1 fruit fly cellular context compared by ENCODE assay signal in the genomic region with DNA sequence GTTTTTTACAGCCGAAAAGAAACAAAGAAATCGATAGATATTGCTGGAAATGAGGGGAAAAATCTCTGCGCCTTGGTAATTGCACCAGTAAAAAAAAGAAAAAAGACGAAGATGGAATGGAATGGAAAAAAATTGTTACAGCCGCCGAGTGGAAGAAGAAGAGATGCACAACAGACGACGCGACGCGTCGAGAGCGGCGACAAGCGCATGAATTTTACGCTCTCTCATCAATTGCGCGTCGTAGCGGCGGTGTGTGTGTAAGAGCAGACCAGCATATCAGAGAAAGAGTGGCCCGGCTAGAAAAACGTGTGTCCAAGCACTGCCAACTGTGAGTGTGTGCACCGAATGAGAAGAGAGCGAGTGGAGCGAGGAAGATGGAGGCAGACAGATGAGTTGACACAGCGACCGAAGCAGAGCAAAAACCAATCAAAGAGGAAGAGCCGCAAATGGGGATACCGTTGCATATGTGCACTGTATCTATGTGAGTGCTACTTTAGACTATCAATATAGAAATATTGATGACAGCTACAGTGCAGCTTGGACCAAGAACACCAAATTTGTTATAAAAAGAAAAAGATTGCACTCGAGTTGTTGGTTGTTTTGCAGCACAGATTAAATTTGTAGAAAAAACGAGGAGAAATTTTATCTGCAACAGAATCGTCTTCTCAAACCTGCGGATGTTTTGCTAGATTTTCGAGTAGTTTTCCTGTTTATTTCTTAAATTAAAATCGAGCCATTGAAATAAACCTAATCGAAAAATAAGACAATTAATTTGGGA.
TF ChIP-seq lines count a peak whose summit lies in the region.

No protein-coding gene starts in this region.

TF ChIP-seq in whole organism, embryonic, 481 proteins besides CTCF, POLR2A, EP300 and RAD21 (continued from another document and continues in another):
- peak; percentile 60 for TF ChIP-seq sd (tag; optimal IDR thresholded peaks at IDR 0.05; lab: Kevin White, UChicago)
- TF ChIP-seq tup (GFP tag; optimal IDR thresholded peaks at IDR 0.05; lab: Kevin White, UChicago): no peak
- no peak for TF ChIP-seq CG9609 (GFP tag; optimal IDR thresholded peaks at IDR 0.05; lab: Kevin White, UChicago)
- TF ChIP-seq CG16813 (GFP tag; IDR thresholded peaks at IDR 0.05; lab: Robert Waterston, UW; ENCODE audit: partially characterized antibody): no peak; the same call in 2 of the 3 replicates
- no peak for TF ChIP-seq trh (GFP tag; optimal IDR thresholded peaks at IDR 0.05; lab: Kevin White, UChicago)
- TF ChIP-seq NFAT (GFP tag; IDR thresholded peaks at IDR 0.05; lab: Robert Waterston, UW): no peak
- no peak for TF ChIP-seq CG10209 (GFP tag; optimal IDR thresholded peaks at IDR 0.05; lab: Kevin White, UChicago)
- TF ChIP-seq CG7372 (GFP tag; IDR thresholded peaks at IDR 0.05; lab: Robert Waterston, UW): no peak
- no peak for TF ChIP-seq CG13894 (tag; optimal IDR thresholded peaks at IDR 0.05; lab: Kevin White, UChicago)
- TF ChIP-seq CG30431 (GFP tag; optimal IDR thresholded peaks at IDR 0.05; lab: Kevin White, UChicago): no peak
- peak; percentile 39 for TF ChIP-seq scrt (GFP tag; optimal IDR thresholded peaks at IDR 0.05; lab: Kevin White, UChicago)
- no peak for TF ChIP-seq CG6654 (GFP tag; optimal IDR thresholded peaks at IDR 0.05; lab: Kevin White, UChicago)
- no peak for TF ChIP-seq B-H1 (GFP tag; IDR thresholded peaks at IDR 0.05; lab: Robert Waterston, UW)
- TF ChIP-seq Bdp1 (GFP tag; optimal IDR thresholded peaks at IDR 0.05; lab: Kevin White, UChicago): no peak
- TF ChIP-seq CG18764 (GFP tag; optimal IDR thresholded peaks at IDR 0.05; lab: Kevin White, UChicago): no peak
- TF ChIP-seq crol (GFP tag; IDR thresholded peaks at IDR 0.05; lab: Robert Waterston, UW): no peak; the same call in 1 of the 2 replicates
- TF ChIP-seq ranshi (GFP tag; IDR thresholded peaks at IDR 0.05; lab: Robert Waterston, UW): no peak
- no peak for TF ChIP-seq Hmx (GFP tag; optimal IDR thresholded peaks at IDR 0.05; lab: Kevin White, UChicago)
- TF ChIP-seq CG34376 (GFP tag; optimal IDR thresholded peaks at IDR 0.05; lab: Kevin White, UChicago): peak; percentile 21
- TF ChIP-seq bcd (GFP tag; optimal IDR thresholded peaks at IDR 0.05; lab: Kevin White, UChicago): no peak
- no peak for TF ChIP-seq CG8089 (GFP tag; optimal IDR thresholded peaks at IDR 0.05; lab: Kevin White, UChicago)
- TF ChIP-seq Awh (GFP tag; IDR thresholded peaks at IDR 0.05; lab: Robert Waterston, UW): no peak
- peak; percentile 0 for TF ChIP-seq CG15601 (tag; optimal IDR thresholded peaks at IDR 0.05; lab: Kevin White, UChicago)
- no peak for TF ChIP-seq Dbx (GFP tag; IDR thresholded peaks at IDR 0.05; lab: Robert Waterston, UW)
- no peak for TF ChIP-seq dati (GFP tag; IDR thresholded peaks at IDR 0.05; lab: Robert Waterston, UW)
- TF ChIP-seq CG1024 (GFP tag; IDR thresholded peaks at IDR 0.05; lab: Robert Waterston, UW): no peak
- TF ChIP-seq dysf (GFP tag; IDR thresholded peaks at IDR 0.05; lab: Robert Waterston, UW): no peak
- no peak for TF ChIP-seq schlank (tag; optimal IDR thresholded peaks at IDR 0.05; lab: Kevin White, UChicago)
- TF ChIP-seq Ets97D (GFP tag; optimal IDR thresholded peaks at IDR 0.05; lab: Kevin White, UChicago): no peak
- TF ChIP-seq cas (GFP tag; IDR thresholded peaks at IDR 0.05; lab: Robert Waterston, UW): no peak
- TF ChIP-seq CG10565 (GFP tag; optimal IDR thresholded peaks at IDR 0.05; lab: Kevin White, UChicago): no peak
- no peak for TF ChIP-seq NK7.1 (GFP tag; optimal IDR thresholded peaks at IDR 0.05; lab: Kevin White, UChicago)
- TF ChIP-seq CG17802 (tag; optimal IDR thresholded peaks at IDR 0.05; lab: Kevin White, UChicago): no peak
- TF ChIP-seq CG18262 (tag; optimal IDR thresholded peaks at IDR 0.05; lab: Kevin White, UChicago): peak; percentile 31
- TF ChIP-seq D (optimal IDR thresholded peaks at IDR 0.05; lab: Kevin White, UChicago): no peak
- peak; percentile 14 for TF ChIP-seq D (GFP tag; optimal IDR thresholded peaks at IDR 0.05; lab: Kevin White, UChicago)
- TF ChIP-seq seq (GFP tag; IDR thresholded peaks at IDR 0.05; lab: Robert Waterston, UW): peak; percentile 6
- TF ChIP-seq YL-1 (GFP tag; optimal IDR thresholded peaks at IDR 0.05; lab: Kevin White, UChicago): peak; percentile 13
- no peak for TF ChIP-seq esg (GFP tag; conservative IDR thresholded peaks at IDR 0.05; lab: Robert Waterston, UW)
- TF ChIP-seq CG3407 (GFP tag; optimal IDR thresholded peaks at IDR 0.05; lab: Kevin White, UChicago): no peak
- TF ChIP-seq Gsc (GFP tag; IDR thresholded peaks at IDR 0.05; lab: Robert Waterston, UW): no peak
- no peak for TF ChIP-seq mirr (GFP tag; optimal IDR thresholded peaks at IDR 0.05; lab: Kevin White, UChicago)
- no peak for TF ChIP-seq cato (GFP tag; optimal IDR thresholded peaks at IDR 0.05; lab: Kevin White, UChicago; ENCODE audit: borderline replicate concordance)
- no peak for TF ChIP-seq MTF-1 (GFP tag; optimal IDR thresholded peaks at IDR 0.05; lab: Kevin White, UChicago; ENCODE audit: borderline replicate concordance)
- no peak for TF ChIP-seq salm (tag; optimal IDR thresholded peaks at IDR 0.05; lab: Kevin White, UChicago)
- no peak for TF ChIP-seq btn (GFP tag; optimal IDR thresholded peaks at IDR 0.05; lab: Kevin White, UChicago)
- no peak for TF ChIP-seq nerfin-2 (GFP tag; IDR thresholded peaks at IDR 0.05; lab: Robert Waterston, UW; ENCODE audit: partially characterized antibody)
- TF ChIP-seq Max (GFP tag; optimal IDR thresholded peaks at IDR 0.05; lab: Kevin White, UChicago): no peak
- TF ChIP-seq gfzf (GFP tag; optimal IDR thresholded peaks at IDR 0.05; lab: Kevin White, UChicago): no peak
- TF ChIP-seq CG1792 (GFP tag; optimal IDR thresholded peaks at IDR 0.05; lab: Kevin White, UChicago): no peak
- TF ChIP-seq maf-S (GFP tag; optimal IDR thresholded peaks at IDR 0.05; lab: Kevin White, UChicago): no peak
- TF ChIP-seq CG4282 (GFP tag; optimal IDR thresholded peaks at IDR 0.05; lab: Kevin White, UChicago): no peak
- TF ChIP-seq Scr (GFP tag; IDR thresholded peaks at IDR 0.05; lab: Robert Waterston, UW; ENCODE audit: partially characterized antibody): no peak
- no peak for TF ChIP-seq Hsf (GFP tag; optimal IDR thresholded peaks at IDR 0.05; lab: Kevin White, UChicago)
- no peak for TF ChIP-seq Asciz (GFP tag; optimal IDR thresholded peaks at IDR 0.05; lab: Kevin White, UChicago)
- TF ChIP-seq NC2β (GFP tag; optimal IDR thresholded peaks at IDR 0.05; lab: Kevin White, UChicago): no peak
- TF ChIP-seq E2f2 (GFP tag; IDR thresholded peaks at IDR 0.05; lab: Robert Waterston, UW): no peak
- peak; percentile 7 for TF ChIP-seq CG15514 (GFP tag; optimal IDR thresholded peaks at IDR 0.05; lab: Kevin White, UChicago)
- TF ChIP-seq Fer3 (tag; optimal IDR thresholded peaks at IDR 0.05; lab: Kevin White, UChicago): no peak
- no peak for TF ChIP-seq lab (GFP tag; optimal IDR thresholded peaks at IDR 0.05; lab: Kevin White, UChicago)
- TF ChIP-seq Xrp1 (GFP tag; IDR thresholded peaks at IDR 0.05; lab: Robert Waterston, UW): peak; percentile 32; the same call in 1 of the 2 replicates
- no peak for TF ChIP-seq prd (optimal IDR thresholded peaks at IDR 0.05; lab: Kevin White, UChicago)
- no peak for TF ChIP-seq prd (GFP tag; IDR thresholded peaks at IDR 0.05; lab: Robert Waterston, UW)
- TF ChIP-seq trem (tag; optimal IDR thresholded peaks at IDR 0.05; lab: Kevin White, UChicago): peak; percentile 18
- no peak for TF ChIP-seq fru (optimal IDR thresholded peaks at IDR 0.05; lab: Kevin White, UChicago)
- TF ChIP-seq Drgx (GFP tag; IDR thresholded peaks at IDR 0.05; lab: Robert Waterston, UW): peak; percentile 62
- no peak for TF ChIP-seq pum (GFP tag; optimal IDR thresholded peaks at IDR 0.05; lab: Kevin White, UChicago)
- TF ChIP-seq CG11247 (GFP tag; IDR thresholded peaks at IDR 0.05; lab: Robert Waterston, UW): no peak
- no peak for TF ChIP-seq fd64A (GFP tag; optimal IDR thresholded peaks at IDR 0.05; lab: Kevin White, UChicago)
- no peak for TF ChIP-seq Tbp (GFP tag; optimal IDR thresholded peaks at IDR 0.05; lab: Kevin White, UChicago)
- 0 out of 2 replicates have a peak, but pooled peaks have one; percentile 38 for TF ChIP-seq CG6689 (GFP tag; IDR thresholded peaks at IDR 0.05; lab: Robert Waterston, UW)
- TF ChIP-seq gem (tag; optimal IDR thresholded peaks at IDR 0.05; lab: Kevin White, UChicago): peak; percentile 47
- TF ChIP-seq dmrt11E (tag; optimal IDR thresholded peaks at IDR 0.05; lab: Kevin White, UChicago): peak; percentile 5
- no peak for TF ChIP-seq CG4707 (GFP tag; optimal IDR thresholded peaks at IDR 0.05; lab: Kevin White, UChicago)
- no peak for TF ChIP-seq CG1602 (GFP tag; optimal IDR thresholded peaks at IDR 0.05; lab: Kevin White, UChicago)
- TF ChIP-seq CG10274 (GFP tag; optimal IDR thresholded peaks at IDR 0.05; lab: Kevin White, UChicago): no peak
- no peak for TF ChIP-seq so (GFP tag; IDR thresholded peaks at IDR 0.05; lab: Robert Waterston, UW)
- TF ChIP-seq ap (GFP tag; IDR thresholded peaks at IDR 0.05; lab: Robert Waterston, UW): no peak
- TF ChIP-seq CG11504 (tag; optimal IDR thresholded peaks at IDR 0.05; lab: Kevin White, UChicago): peak; percentile 22
- TF ChIP-seq knrl (GFP tag; IDR thresholded peaks at IDR 0.05; lab: Robert Waterston, UW; ENCODE audit: partially characterized antibody): no peak
- TF ChIP-seq toy (GFP tag; IDR thresholded peaks at IDR 0.05; lab: Robert Waterston, UW): no peak
- TF ChIP-seq CG16815 (GFP tag; optimal IDR thresholded peaks at IDR 0.05; lab: Kevin White, UChicago): no peak
- no peak for TF ChIP-seq CG10654 (GFP tag; optimal IDR thresholded peaks at IDR 0.05; lab: Kevin White, UChicago)
- no peak for TF ChIP-seq CG5953 (GFP tag; IDR thresholded peaks at IDR 0.05; lab: Robert Waterston, UW)
- no peak for TF ChIP-seq Ravus (GFP tag; IDR thresholded peaks at IDR 0.05; lab: Robert Waterston, UW)
- no peak for TF ChIP-seq CG15073 (GFP tag; optimal IDR thresholded peaks at IDR 0.05; lab: Kevin White, UChicago)
- TF ChIP-seq mam (GFP tag; optimal IDR thresholded peaks at IDR 0.05; lab: Kevin White, UChicago): no peak
- peak; percentile 60; the same call in 1 of the 2 replicates for TF ChIP-seq sna (GFP tag; IDR thresholded peaks at IDR 0.05; lab: Robert Waterston, UW; ENCODE audit: partially characterized antibody)
- 0 out of 2 replicates have a peak, but pooled peaks have one; percentile 22 for TF ChIP-seq CG17328 (GFP tag; IDR thresholded peaks at IDR 0.05; lab: Robert Waterston, UW)
- no peak; the same call in 1 of the 2 replicates for TF ChIP-seq hbn (GFP tag; IDR thresholded peaks at IDR 0.05; lab: Robert Waterston, UW; ENCODE audit: partially characterized antibody)
- no peak for TF ChIP-seq ato (GFP tag; IDR thresholded peaks at IDR 0.05; lab: Robert Waterston, UW; ENCODE audit: partially characterized antibody)
- TF ChIP-seq CG6854 (GFP tag; optimal IDR thresholded peaks at IDR 0.05; lab: Kevin White, UChicago): no peak
- TF ChIP-seq dmrt99B (tag; optimal IDR thresholded peaks at IDR 0.05; lab: Kevin White, UChicago): peak; percentile 13
- TF ChIP-seq NC2α (GFP tag; optimal IDR thresholded peaks at IDR 0.05; lab: Kevin White, UChicago): no peak
- TF ChIP-seq CG7928 (GFP tag; optimal IDR thresholded peaks at IDR 0.05; lab: Kevin White, UChicago): no peak
- no peak for TF ChIP-seq CG9215 (GFP tag; IDR thresholded peaks at IDR 0.05; lab: Robert Waterston, UW)
- TF ChIP-seq p53 (GFP tag; optimal IDR thresholded peaks at IDR 0.05; lab: Kevin White, UChicago): no peak
- 0 out of 4 replicates have a peak, but pooled peaks have one; percentile 19 for TF ChIP-seq Gug (GFP tag; IDR thresholded peaks at IDR 0.05; lab: Robert Waterston, UW)
- peak; percentile 18 for TF ChIP-seq Fer1 (GFP tag; optimal IDR thresholded peaks at IDR 0.05; lab: Kevin White, UChicago)
- no peak for TF ChIP-seq stwl (tag; optimal IDR thresholded peaks at IDR 0.05; lab: Kevin White, UChicago)
- TF ChIP-seq kay (GFP tag; optimal IDR thresholded peaks at IDR 0.05; lab: Kevin White, UChicago): no peak
- peak; percentile 68 for TF ChIP-seq sqz (GFP tag; optimal IDR thresholded peaks at IDR 0.05; lab: Kevin White, UChicago)
- no peak for TF ChIP-seq dm (GFP tag; optimal IDR thresholded peaks at IDR 0.05; lab: Kevin White, UChicago)
- no peak for TF ChIP-seq CG1529 (GFP tag; optimal IDR thresholded peaks at IDR 0.05; lab: Kevin White, UChicago)
- no peak for TF ChIP-seq shn (GFP tag; optimal IDR thresholded peaks at IDR 0.05; lab: Kevin White, UChicago)
- no peak for TF ChIP-seq Atf-2 (GFP tag; optimal IDR thresholded peaks at IDR 0.05; lab: Kevin White, UChicago)
- TF ChIP-seq CG3726 (GFP tag; IDR thresholded peaks at IDR 0.05; lab: Robert Waterston, UW): no peak
- no peak for TF ChIP-seq CG33557 (GFP tag; optimal IDR thresholded peaks at IDR 0.05; lab: Kevin White, UChicago)
- TF ChIP-seq Dfd (GFP tag; optimal IDR thresholded peaks at IDR 0.05; lab: Kevin White, UChicago): no peak
- TF ChIP-seq nmo (GFP tag; optimal IDR thresholded peaks at IDR 0.05; lab: Kevin White, UChicago): peak; percentile 6
- TF ChIP-seq odd (GFP tag; optimal IDR thresholded peaks at IDR 0.05; lab: Kevin White, UChicago): no peak
- peak; percentile 34 for TF ChIP-seq CG17359 (tag; optimal IDR thresholded peaks at IDR 0.05; lab: Kevin White, UChicago)
- TF ChIP-seq Side (GFP tag; optimal IDR thresholded peaks at IDR 0.05; lab: Kevin White, UChicago): no peak
- no peak for TF ChIP-seq lmd (GFP tag; IDR thresholded peaks at IDR 0.05; lab: Robert Waterston, UW)
- no peak for TF ChIP-seq CG2116 (GFP tag; optimal IDR thresholded peaks at IDR 0.05; lab: Kevin White, UChicago)
- no peak for TF ChIP-seq inv (GFP tag; IDR thresholded peaks at IDR 0.05; lab: Robert Waterston, UW; ENCODE audit: partially characterized antibody)
- TF ChIP-seq CG2678 (tag; optimal IDR thresholded peaks at IDR 0.05; lab: Kevin White, UChicago): no peak
- no peak for TF ChIP-seq pnt (GFP tag; optimal IDR thresholded peaks at IDR 0.05; lab: Kevin White, UChicago)
- no peak for TF ChIP-seq CG18599 (GFP tag; optimal IDR thresholded peaks at IDR 0.05; lab: Kevin White, UChicago)
- no peak for TF ChIP-seq CG12659 (GFP tag; optimal IDR thresholded peaks at IDR 0.05; lab: Kevin White, UChicago)
- TF ChIP-seq CG14860 (GFP tag; IDR thresholded peaks at IDR 0.05; lab: Robert Waterston, UW; ENCODE audit: partially characterized antibody): no peak
- TF ChIP-seq CG7839 (tag; optimal IDR thresholded peaks at IDR 0.05; lab: Kevin White, UChicago): no peak
- TF ChIP-seq Bteb2 (GFP tag; optimal IDR thresholded peaks at IDR 0.05; lab: Kevin White, UChicago): no peak
- TF ChIP-seq sc (optimal IDR thresholded peaks at IDR 0.05; lab: Kevin White, UChicago): no peak
- no peak for TF ChIP-seq sc (GFP tag; optimal IDR thresholded peaks at IDR 0.05; lab: Kevin White, UChicago)
- no peak for TF ChIP-seq Antp (GFP tag; optimal IDR thresholded peaks at IDR 0.05; lab: Kevin White, UChicago)
